Worm (Caenorhabditis elegans) whole organism, midembryonic: ENCODE results near the gene snb-5.

ENCODE experiments used
- flt-1 ChIP-seq: fragments of 200-800 bp; sonication (Bioruptor generic); IDR thresholded peaks from 2 replicates; pipeline ENCODE4 v1.3.6; 2022; ENCODE audit warnings: missing genetic modification characterization, missing compliant biosample characterization
- klf-2 ChIP-seq: fragments of 200-800 bp; sonication (Bioruptor generic); conservative IDR thresholded peaks from 2 replicates; pipeline ENCODE4 v1.3.6; 2022; ENCODE audit warnings: missing genetic modification reagents, missing genetic modification characterization, missing compliant biosample characterization
- med-1 ChIP-seq: sonication (generic microtip); optimal IDR thresholded peaks from 2 replicates; lab custom pipeline; 2017; ENCODE audit warnings: missing genetic modification characterization, mild to moderate bottlenecking, missing compliant biosample characterization, antibody characterized with exemption, missing genetic modification reagents; ENCODE audit not compliant: insufficient read depth
- tab-1 ChIP-seq: fragments of 200-800 bp; sonication (Bioruptor generic); IDR thresholded peaks from 2 replicates; pipeline ENCODE4 v1.3.6; 2022; ENCODE audit warnings: missing genetic modification characterization, missing compliant biosample characterization
- ztf-29 ChIP-seq: fragments of 200-800 bp; sonication (Bioruptor generic); IDR thresholded peaks from 2 replicates; pipeline ENCODE4 v1.3.6; 2022; ENCODE audit warnings: missing genetic modification reagents, missing genetic modification characterization, missing compliant biosample characterization

DNA sequence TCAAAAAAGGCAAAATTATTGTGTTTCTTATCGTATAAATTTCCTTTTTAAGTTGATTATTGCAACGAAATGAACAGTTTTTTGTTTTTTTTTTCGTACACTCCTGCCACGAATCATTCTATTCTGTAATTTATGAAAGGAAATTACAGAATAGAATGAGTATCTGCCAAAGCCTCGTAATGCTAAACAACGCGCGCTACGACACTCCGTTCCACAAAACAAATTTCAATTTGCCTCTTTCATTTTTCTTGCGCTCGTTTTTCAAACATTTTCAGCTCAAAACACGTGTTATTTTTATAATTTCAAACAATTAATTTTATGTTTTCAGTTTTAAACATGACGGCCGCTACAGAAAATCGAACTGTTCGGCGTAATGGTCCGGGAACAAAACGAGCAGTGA is 21.9 kb downstream of the snb-5 start, which contains the start of gene mob-4:
- TF ChIP-seq klf-2 (GFP tag; lab: Robert Waterston, UW) (no peak), med-1 (GFP tag; lab: Kevin White, UChicago) (no peak), flt-1 (GFP tag; lab: Robert Waterston, UW) (no peak), tab-1 (GFP tag; lab: Robert Waterston, UW) (no peak), ztf-29 (GFP tag; lab: Robert Waterston, UW) (no peak)
